Fruit fly (Drosophila melanogaster): ENCODE measurements around the gene Or71a.

The Or71a gene

DNA sequence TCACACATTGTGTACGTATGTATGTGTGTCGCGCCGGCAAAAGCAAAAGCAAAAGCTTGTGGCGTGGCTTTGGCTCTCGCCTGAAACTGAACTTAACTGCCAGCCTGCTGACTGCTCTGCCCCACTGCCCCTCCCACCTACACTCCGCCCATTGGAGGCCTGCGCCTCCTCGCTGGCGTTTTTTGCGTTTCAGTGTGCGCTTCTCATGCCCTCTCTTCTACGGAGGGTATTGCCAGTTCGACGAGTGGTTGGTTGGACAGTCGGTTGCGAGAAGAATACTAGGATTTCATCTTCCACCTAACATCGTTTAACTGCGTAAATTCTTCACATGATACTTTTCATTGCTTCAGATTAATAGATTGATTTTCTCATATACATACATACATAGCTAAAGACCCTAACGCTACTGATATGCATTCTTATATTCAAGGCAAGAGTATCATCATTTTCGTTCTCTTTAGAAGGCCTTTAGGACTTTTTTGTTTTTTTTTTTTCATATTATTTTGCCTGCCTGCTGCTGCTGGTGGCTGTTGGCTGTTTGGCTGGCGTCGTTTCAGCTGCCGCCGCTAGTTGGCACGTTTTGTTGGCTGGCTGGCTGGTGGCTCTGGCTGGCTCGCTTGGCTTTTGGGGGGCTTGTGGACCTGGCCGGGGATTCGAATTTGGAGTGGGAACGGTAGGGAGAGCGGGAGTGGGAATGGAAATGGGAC is 26.8 kb upstream of the Or71a start (continued):
- peak; percentile 49 for TF ChIP-seq D19B (GFP tag; optimal IDR thresholded peaks at IDR 0.05)
- peak; percentile 9 for TF ChIP-seq CG10654 (GFP tag; optimal IDR thresholded peaks at IDR 0.05)
- TF ChIP-seq gsb-n (tag; optimal IDR thresholded peaks at IDR 0.05), result no peak
- peak; percentile 50 for TF ChIP-seq pb (GFP tag; optimal IDR thresholded peaks at IDR 0.05)
- peak; percentile 63 for TF ChIP-seq gro (GFP tag; optimal IDR thresholded peaks at IDR 0.05)
- no peak for TF ChIP-seq pan (optimal IDR thresholded peaks at IDR 0.05)
- peak in 1 of 2 experiments; percentile 68 for TF ChIP-seq pan (GFP tag; optimal IDR thresholded peaks at IDR 0.05 in 1 of 2, IDR thresholded peaks at IDR 0.05 in 1 of 2)
- TF ChIP-seq CG31388 (GFP tag; optimal IDR thresholded peaks at IDR 0.05), result no peak
- TF ChIP-seq lov (optimal IDR thresholded peaks at IDR 0.05), result no peak
- no peak for TF ChIP-seq lov (GFP tag; IDR thresholded peaks at IDR 0.05)
- no peak for TF ChIP-seq CG30020 (tag; optimal IDR thresholded peaks at IDR 0.05)
- no peak for TF ChIP-seq br (optimal IDR thresholded peaks at IDR 0.05)
- no peak for TF ChIP-seq Dfd (GFP tag; optimal IDR thresholded peaks at IDR 0.05)
- no peak for TF ChIP-seq insv (GFP tag; optimal IDR thresholded peaks at IDR 0.05)
- TF ChIP-seq crol (GFP tag; IDR thresholded peaks at IDR 0.05), result peak; percentile 77
- TF ChIP-seq CG3163 (GFP tag; optimal IDR thresholded peaks at IDR 0.05), result peak; percentile 9
- TF ChIP-seq CG2129 (GFP tag; IDR thresholded peaks at IDR 0.05; ENCODE audit: partially characterized antibody), result no peak
- TF ChIP-seq Dip3 (GFP tag; optimal IDR thresholded peaks at IDR 0.05), result peak; percentile 38
- no peak for TF ChIP-seq CG16813 (GFP tag; IDR thresholded peaks at IDR 0.05; ENCODE audit: partially characterized antibody)
- no peak for TF ChIP-seq ci (GFP tag; IDR thresholded peaks at IDR 0.05)
- no peak; the same call in 1 of the 2 replicates for TF ChIP-seq ro (GFP tag; IDR thresholded peaks at IDR 0.05)
- TF ChIP-seq CG7556 (GFP tag; optimal IDR thresholded peaks at IDR 0.05), result peak; percentile 81
- no peak for TF ChIP-seq run (tag; optimal IDR thresholded peaks at IDR 0.05)
- TF ChIP-seq bab2 (GFP tag; optimal IDR thresholded peaks at IDR 0.05), result peak; percentile 41
- TF ChIP-seq CG1832 (GFP tag; optimal IDR thresholded peaks at IDR 0.05), result no peak
- peak; percentile 4 for TF ChIP-seq CG14710 (tag; optimal IDR thresholded peaks at IDR 0.05)
- TF ChIP-seq CG30431 (GFP tag; optimal IDR thresholded peaks at IDR 0.05), result peak; percentile 28
- peak; percentile 22 for TF ChIP-seq fd96Cb (tag; optimal IDR thresholded peaks at IDR 0.05)
- TF ChIP-seq crp (GFP tag; optimal IDR thresholded peaks at IDR 0.05), result no peak
- TF ChIP-seq wdn (GFP tag; IDR thresholded peaks at IDR 0.05), result no peak
- TF ChIP-seq Stat92E (GFP tag; optimal IDR thresholded peaks at IDR 0.05), result no peak
- no peak for TF ChIP-seq bigmax (GFP tag; optimal IDR thresholded peaks at IDR 0.05)
- no peak for TF ChIP-seq ERR (GFP tag; optimal IDR thresholded peaks at IDR 0.05)
- TF ChIP-seq CG1233 (GFP tag; optimal IDR thresholded peaks at IDR 0.05), result no peak
- TF ChIP-seq CG4617 (GFP tag; optimal IDR thresholded peaks at IDR 0.05; ENCODE audit: borderline replicate concordance), result no peak
- TF ChIP-seq CG34376 (GFP tag; optimal IDR thresholded peaks at IDR 0.05), result peak; percentile 41
- peak; percentile 35 for TF ChIP-seq Dad (GFP tag; optimal IDR thresholded peaks at IDR 0.05)
- TF ChIP-seq E2f2 (GFP tag; IDR thresholded peaks at IDR 0.05), result peak; percentile 33
- no peak for TF ChIP-seq cad (GFP tag; optimal IDR thresholded peaks at IDR 0.05)
- TF ChIP-seq chinmo (GFP tag; IDR thresholded peaks at IDR 0.05; ENCODE audit: partially characterized antibody), result no peak; the same call in 2 of the 4 replicates
- TF ChIP-seq NK7.1 (GFP tag; optimal IDR thresholded peaks at IDR 0.05), result peak; percentile 60
- TF ChIP-seq CG10274 (GFP tag; optimal IDR thresholded peaks at IDR 0.05), result peak; percentile 8
- TF ChIP-seq sr (GFP tag; IDR thresholded peaks at IDR 0.05), result no peak
- TF ChIP-seq nau (GFP tag; optimal IDR thresholded peaks at IDR 0.05), result peak; percentile 10
- peak; percentile 59; the same call in 1 of the 2 replicates for TF ChIP-seq CG14014 (GFP tag; IDR thresholded peaks at IDR 0.05)
- TF ChIP-seq CG6272 (GFP tag; IDR thresholded peaks at IDR 0.05), result no peak
- no peak for TF ChIP-seq pzg (GFP tag; optimal IDR thresholded peaks at IDR 0.05)
- peak; percentile 68 for TF ChIP-seq lmd (GFP tag; IDR thresholded peaks at IDR 0.05)
- TF ChIP-seq CG18764 (GFP tag; optimal IDR thresholded peaks at IDR 0.05), result no peak
- TF ChIP-seq Asciz (GFP tag; optimal IDR thresholded peaks at IDR 0.05), result no peak
- TF ChIP-seq CG11696 (GFP tag; IDR thresholded peaks at IDR 0.05), result no peak
